Fruit fly (Drosophila melanogaster) whole organism, embryonic: ENCODE measurements around the gene Eip75B.
A peak's percentile ranks its signal among the peaks of the same experiment; 100 is the strongest.

Experiments used
- Adf1 ChIP-seq: fragments of 200-800 bp; sonication (Bioruptor generic); IDR thresholded peaks from 2 replicates; pipeline ENCODE4 v1.3.6; 2022; ENCODE audit warnings: missing biosample characterization, missing genetic modification characterization
- Atf3 ChIP-seq: fragments of 200-800 bp; sonication (Bioruptor generic); optimal IDR thresholded peaks from 3 replicates; lab custom pipeline; 2016; ENCODE audit warnings: missing biosample characterization, missing genetic modification characterization
- Atf6 ChIP-seq: fragments of 200-800 bp; sonication (Bioruptor generic); IDR thresholded peaks from 2 replicates; pipeline ENCODE4 v1.3.6; 2022; ENCODE audit warnings: missing biosample characterization, missing genetic modification characterization
- CG14014 ChIP-seq: fragments of 200-800 bp; sonication (Bioruptor generic); IDR thresholded peaks from 2 replicates; pipeline ENCODE4 v1.3.6; 2022; ENCODE audit warnings: missing biosample characterization, missing genetic modification characterization
- CG14965 ChIP-seq: fragments of 200-800 bp; sonication (Bioruptor generic); optimal IDR thresholded peaks from 2 replicates; lab custom pipeline; 2016; ENCODE audit warnings: missing biosample characterization, missing genetic modification characterization, borderline replicate concordance
- CG15696 ChIP-seq: fragments of 200-800 bp; sonication (Bioruptor generic); optimal IDR thresholded peaks from 2 replicates; lab custom pipeline; 2019; ENCODE audit warnings: missing biosample characterization, mild to moderate bottlenecking, missing genetic modification characterization, moderate library complexity
- CG2199 ChIP-seq: fragments of 200-800 bp; sonication (Bioruptor generic); IDR thresholded peaks from 3 replicates; pipeline ENCODE4 v1.3.6; 2022; ENCODE audit warnings: missing biosample characterization, missing genetic modification characterization
- CG2712 ChIP-seq: fragments of 200-800 bp; optimal IDR thresholded peaks from 3 replicates; lab custom pipeline; 2019; ENCODE audit warnings: missing biosample characterization, mild to moderate bottlenecking, missing genetic modification characterization, moderate library complexity
- CG34224 ChIP-seq: fragments of 200-800 bp; sonication (Bioruptor generic); IDR thresholded peaks from 3 replicates; pipeline ENCODE4 v1.3.6; 2022; ENCODE audit warnings: missing biosample characterization, missing genetic modification characterization; ENCODE audit not compliant: partially characterized antibody
- CG7271 ChIP-seq: fragments of 200-800 bp; sonication (Bioruptor generic); optimal IDR thresholded peaks from 2 replicates; lab custom pipeline; 2018; ENCODE audit warnings: missing biosample characterization, mild to moderate bottlenecking, missing genetic modification characterization, moderate library complexity
- CG7556 ChIP-seq: fragments of 200-800 bp; sonication (Bioruptor generic); optimal IDR thresholded peaks from 2 replicates; lab custom pipeline; 2017; ENCODE audit warnings: missing biosample characterization, mild to moderate bottlenecking, missing genetic modification characterization
- CG7745 ChIP-seq: fragments of 200-800 bp; sonication (Bioruptor generic); optimal IDR thresholded peaks from 2 replicates; lab custom pipeline; 2018; ENCODE audit warnings: missing biosample characterization, mild to moderate bottlenecking, missing genetic modification characterization, moderate library complexity
- CG9727 ChIP-seq: fragments of 200-800 bp; sonication (Bioruptor generic); optimal IDR thresholded peaks from 3 replicates; lab custom pipeline; 2017; ENCODE audit warnings: missing biosample characterization, mild to moderate bottlenecking, missing genetic modification characterization
- CTCF ChIP-seq: fragments of 200-800 bp; sonication (Bioruptor generic); optimal IDR thresholded peaks from 2 replicates; lab custom pipeline; 2017; ENCODE audit warnings: missing biosample characterization, mild to moderate bottlenecking, missing genetic modification characterization, moderate library complexity
- Dek ChIP-seq: fragments of 200-800 bp; sonication (Bioruptor generic); optimal IDR thresholded peaks from 3 replicates; lab custom pipeline; 2019; ENCODE audit warnings: missing biosample characterization, mild to moderate bottlenecking, missing genetic modification characterization, moderate library complexity
- Eip74EF ChIP-seq, 2 experiments: fragments of 200-800 bp in 1 of 2; fragments of >200 bp in 1 of 2; sonication (Bioruptor generic) in 1 of 2; optimal IDR thresholded peaks; 2 replicates each; lab custom pipeline; 2017 to 2019; ENCODE audit warnings: missing biosample characterization in 2 of 2, missing genetic modification characterization in 2 of 2, mild to moderate bottlenecking in 1 of 2, moderate library complexity in 1 of 2
- Ets97D ChIP-seq: fragments of 200-800 bp; sonication (Bioruptor generic); optimal IDR thresholded peaks from 3 replicates; lab custom pipeline; 2016; ENCODE audit warnings: missing biosample characterization, missing genetic modification characterization
- Gsc ChIP-seq: fragments of 200-800 bp; sonication (Bioruptor generic); IDR thresholded peaks from 2 replicates; pipeline ENCODE4 v1.3.6; 2022; ENCODE audit warnings: missing biosample characterization, missing genetic modification characterization
- H2.0 ChIP-seq: fragments of 200-800 bp; sonication (Bioruptor generic); IDR thresholded peaks from 2 replicates; pipeline ENCODE4 v1.3.6; 2022; ENCODE audit warnings: missing biosample characterization, missing genetic modification characterization
- HLH4C ChIP-seq: fragments of 200-800 bp; sonication (Bioruptor generic); IDR thresholded peaks from 3 replicates; pipeline ENCODE4 v1.3.6; 2022; ENCODE audit warnings: missing biosample characterization, missing genetic modification characterization; ENCODE audit not compliant: partially characterized antibody
- HLHmδ ChIP-seq: fragments of 200-800 bp; sonication (Bioruptor generic); optimal IDR thresholded peaks from 2 replicates; lab custom pipeline; 2018; ENCODE audit warnings: missing biosample characterization, mild to moderate bottlenecking, missing genetic modification characterization, moderate library complexity
- Hsf ChIP-seq: fragments of 200-800 bp; sonication (Bioruptor generic); optimal IDR thresholded peaks from 3 replicates; lab custom pipeline; 2016; ENCODE audit warnings: missing biosample characterization, missing genetic modification characterization
- Lpt ChIP-seq: fragments of >200 bp; optimal IDR thresholded peaks from 2 replicates; lab custom pipeline; 2018; ENCODE audit warnings: missing biosample characterization, missing genetic modification characterization
- Med ChIP-seq: fragments of 200-800 bp; sonication (Bioruptor generic); peaks from one replicate; lab custom pipeline; 2016; ENCODE audit warnings: missing biosample characterization, missing genetic modification characterization, mild to moderate bottlenecking, inconsistent platforms, moderate library complexity
- Ravus ChIP-seq: fragments of 200-800 bp; sonication (Bioruptor generic); IDR thresholded peaks from 2 replicates; pipeline ENCODE4 v1.3.6; 2022; ENCODE audit warnings: missing biosample characterization, missing genetic modification characterization
- Side ChIP-seq: fragments of 200-800 bp; sonication (Bioruptor generic); optimal IDR thresholded peaks from 2 replicates; lab custom pipeline; 2016; ENCODE audit warnings: missing biosample characterization, missing genetic modification characterization
- Sry-β ChIP-seq: fragments of 200-800 bp; sonication (Bioruptor generic); optimal IDR thresholded peaks from 2 replicates; lab custom pipeline; 2018; ENCODE audit warnings: missing biosample characterization, mild to moderate bottlenecking, missing genetic modification characterization, moderate library complexity
- Stat92E ChIP-seq, 3 experiments: fragments of >200 bp in 2 of 3; fragments of 200-800 bp in 1 of 3; sonication (Bioruptor generic) in 1 of 3; optimal IDR thresholded peaks; 2 replicates each; lab custom pipeline; 2017 to 2019; ENCODE audit warnings: missing biosample characterization in 3 of 3, missing genetic modification characterization in 3 of 3, mild to moderate bottlenecking in 1 of 3, moderate library complexity in 1 of 3
- Tbp ChIP-seq: fragments of >200 bp; optimal IDR thresholded peaks from 2 replicates; lab custom pipeline; 2018; ENCODE audit warnings: missing biosample characterization, missing genetic modification characterization
- ash1 ChIP-seq: fragments of 200-800 bp; sonication (Bioruptor generic); optimal IDR thresholded peaks from 2 replicates; lab custom pipeline; 2018; ENCODE audit warnings: missing biosample characterization, mild to moderate bottlenecking, missing genetic modification characterization
- az2 ChIP-seq: fragments of 200-800 bp; sonication (Bioruptor generic); optimal IDR thresholded peaks from 3 replicates; lab custom pipeline; 2016; ENCODE audit warnings: missing biosample characterization, missing genetic modification characterization
- bab2 ChIP-seq: fragments of 200-800 bp; sonication (Bioruptor generic); optimal IDR thresholded peaks from 2 replicates; lab custom pipeline; 2016; ENCODE audit warnings: missing biosample characterization, missing genetic modification characterization
- bsh ChIP-seq, 2 experiments: fragments of 200-800 bp; sonication (Bioruptor generic); optimal IDR thresholded peaks; 2 replicates each; lab custom pipeline; 2017 to 2018; ENCODE audit warnings: mild to moderate bottlenecking in 2 of 2, missing biosample characterization in 2 of 2, missing genetic modification characterization in 2 of 2, moderate library complexity in 1 of 2
- chn ChIP-seq: fragments of 200-800 bp; sonication (Bioruptor generic); optimal IDR thresholded peaks from 2 replicates; lab custom pipeline; 2016; ENCODE audit warnings: missing biosample characterization, missing genetic modification characterization
- crc ChIP-seq: fragments of 200-800 bp; sonication (Bioruptor generic); optimal IDR thresholded peaks from 2 replicates; lab custom pipeline; 2016; ENCODE audit warnings: missing biosample characterization, missing genetic modification characterization
- crol ChIP-seq: fragments of 200-800 bp; sonication (Bioruptor generic); IDR thresholded peaks from 2 replicates; pipeline ENCODE4 v1.3.6; 2022; ENCODE audit warnings: missing biosample characterization, missing genetic modification characterization
- da ChIP-seq: fragments of 200-800 bp; sonication (Bioruptor generic); optimal IDR thresholded peaks from 2 replicates; lab custom pipeline; 2016; ENCODE audit warnings: missing biosample characterization, missing genetic modification characterization
- danr ChIP-seq: fragments of 200-800 bp; sonication (Bioruptor generic); IDR thresholded peaks from 2 replicates; pipeline ENCODE4 v1.3.6; 2022; ENCODE audit warnings: missing biosample characterization, missing genetic modification characterization
- dmrt99B ChIP-seq: fragments of 200-800 bp; sonication (Bioruptor generic); optimal IDR thresholded peaks from 2 replicates; lab custom pipeline; 2018; ENCODE audit warnings: missing biosample characterization, mild to moderate bottlenecking, missing genetic modification characterization, moderate library complexity
- gfzf ChIP-seq: fragments of 200-800 bp; sonication (Bioruptor generic); optimal IDR thresholded peaks from 2 replicates; lab custom pipeline; 2016; ENCODE audit warnings: missing biosample characterization, mild to moderate bottlenecking, missing genetic modification characterization, moderate library complexity
- insv ChIP-seq, 2 experiments: fragments of 200-800 bp; sonication (Bioruptor generic); optimal IDR thresholded peaks; 3 replicates each; lab custom pipeline; 2016 to 2018; ENCODE audit warnings: missing biosample characterization in 2 of 2, missing genetic modification characterization in 2 of 2
- jing ChIP-seq: fragments of 200-800 bp; sonication (Bioruptor generic); optimal IDR thresholded peaks from 2 replicates; lab custom pipeline; 2018; ENCODE audit warnings: missing biosample characterization, mild to moderate bottlenecking, missing genetic modification characterization
- kni ChIP-seq: fragments of 200-800 bp; sonication (Bioruptor generic); optimal IDR thresholded peaks from 3 replicates; lab custom pipeline; 2017; ENCODE audit warnings: mild to moderate bottlenecking, missing biosample characterization, missing genetic modification reagents, missing genetic modification characterization
- lab ChIP-seq: fragments of 200-800 bp; sonication (Bioruptor generic); optimal IDR thresholded peaks from 3 replicates; lab custom pipeline; 2017; ENCODE audit warnings: missing biosample characterization, missing genetic modification characterization, mild to moderate bottlenecking, moderate library complexity, missing genetic modification reagents
- lov ChIP-seq, 2 experiments: fragments of 200-800 bp in 1 of 2; fragments of >200 bp in 1 of 2; sonication (Bioruptor generic) in 1 of 2; IDR thresholded peaks in 1 of 2; optimal IDR thresholded peaks in 1 of 2; 2 replicates in 1 of 2; 3 replicates in 1 of 2; pipeline versions ENCODE4 v1.3.6 to Lab custom; 2017 to 2022; ENCODE audit warnings: missing biosample characterization in 1 of 2, missing genetic modification characterization in 1 of 2
- nom ChIP-seq: fragments of 200-800 bp; sonication (Bioruptor generic); optimal IDR thresholded peaks from 2 replicates; lab custom pipeline; 2017; ENCODE audit warnings: missing biosample characterization, missing genetic modification characterization, mild to moderate bottlenecking, moderate library complexity, missing genetic modification reagents
- repo ChIP-seq: fragments of 200-800 bp; sonication (Bioruptor generic); optimal IDR thresholded peaks from 2 replicates; lab custom pipeline; 2016; ENCODE audit warnings: missing biosample characterization, missing genetic modification characterization
- sqz ChIP-seq: fragments of 200-800 bp; sonication (Bioruptor generic); optimal IDR thresholded peaks from 3 replicates; lab custom pipeline; 2018; ENCODE audit warnings: missing biosample characterization, mild to moderate bottlenecking, missing genetic modification characterization
- z ChIP-seq: fragments of 200-800 bp; sonication (Bioruptor generic); IDR thresholded peaks from 3 replicates; pipeline ENCODE4 v1.3.6; 2022; ENCODE audit warnings: missing biosample characterization, missing genetic modification characterization

Gene Eip75B

DNA sequence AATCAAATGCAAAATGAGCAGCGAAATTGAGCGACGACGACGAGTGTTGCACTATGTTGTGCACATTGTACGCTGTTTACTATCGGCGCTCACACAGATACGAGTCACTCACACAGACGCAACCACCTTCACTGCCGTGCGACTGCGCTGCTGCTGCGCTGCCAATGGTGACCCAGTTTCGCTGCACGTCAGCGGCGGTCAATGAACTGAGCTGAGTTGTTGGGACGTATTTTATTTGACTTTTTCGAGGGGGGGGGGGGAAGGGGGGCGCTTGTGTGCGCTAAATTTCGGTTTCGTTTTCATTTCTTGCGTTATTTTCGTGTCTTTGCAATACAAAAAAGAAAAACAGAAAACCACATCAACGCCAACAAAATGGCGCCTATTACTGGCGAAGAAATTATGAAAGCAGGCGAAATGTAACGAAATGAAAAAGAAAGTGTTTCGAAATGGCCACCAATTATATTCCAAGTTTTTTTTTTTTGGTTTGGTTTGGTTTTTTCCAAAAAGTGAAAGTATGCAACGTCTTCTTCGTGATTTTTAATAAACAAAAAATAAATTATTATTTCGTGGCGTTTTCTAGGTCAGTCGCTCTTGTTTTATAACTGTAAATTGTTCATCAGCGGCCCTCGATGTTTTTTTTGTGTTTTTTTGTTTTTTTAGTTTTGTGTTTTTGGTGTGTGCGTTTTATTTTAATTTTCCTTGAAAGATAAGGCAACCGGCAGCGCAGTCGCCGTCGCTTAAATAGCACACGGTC, 97.1 kb downstream of the Eip75B start (continued):
- TF ChIP-seq Lpt (GFP tag; lab: Kevin White, UChicago) (no peak), Atf3 (GFP tag; lab: Kevin White, UChicago) (no peak), dmrt99B (peak; percentile 23), repo (GFP tag; lab: Kevin White, UChicago) (no peak), insv (GFP tag; optimal IDR thresholded peaks at IDR 0.05; lab: Kevin White, UChicago) (no peak), az2 (no peak), Hsf (GFP tag; lab: Kevin White, UChicago) (no peak), Gsc (GFP tag; lab: Robert Waterston, UW) (no peak), CG7271 (tag; lab: Kevin White, UChicago) (no peak), ash1 (GFP tag; lab: Kevin White, UChicago) (no peak), chn (GFP tag; lab: Kevin White, UChicago) (no peak), Med (GFP tag; lab: Kevin White, UChicago) (peak; percentile 55), bsh (GFP tag; optimal IDR thresholded peaks at IDR 0.05; lab: Kevin White, UChicago) (peak in 1 of 2 experiments; percentile 25), danr (GFP tag; lab: Robert Waterston, UW) (no peak), H2.0 (no peak), crc (GFP tag; lab: Kevin White, UChicago) (no peak), CG9727 (GFP tag; lab: Kevin White, UChicago) (no peak), bab2 (GFP tag; lab: Kevin White, UChicago) (no peak), Adf1 (peak; percentile 44; the same call in 1 of the 2 replicates), nom (GFP tag; lab: Kevin White, UChicago) (no peak), lov (optimal IDR thresholded peaks at IDR 0.05; lab: Kevin White, UChicago) (no peak), lov (GFP tag; IDR thresholded peaks at IDR 0.05; lab: Robert Waterston, UW) (no peak), CG14014 (GFP tag; lab: Robert Waterston, UW) (0 out of 2 replicates have a peak, but pooled peaks have one; percentile 10), CG2199 (GFP tag; lab: Robert Waterston, UW) (peak; percentile 41; the same call in 1 of the 3 replicates), CG34224 (GFP tag; lab: Robert Waterston, UW) (no peak), jing (GFP tag; lab: Kevin White, UChicago) (no peak), CG14965 (GFP tag; lab: Kevin White, UChicago) (no peak), da (GFP tag; lab: Kevin White, UChicago) (no peak), Side (GFP tag; lab: Kevin White, UChicago) (no peak), CG15696 (tag; lab: Kevin White, UChicago) (no peak), Dek (tag; lab: Kevin White, UChicago) (no peak), CG2712 (tag; lab: Kevin White, UChicago) (no peak), gfzf (no peak), z (GFP tag; lab: Robert Waterston, UW) (no peak; the same call in 2 of the 3 replicates), CTCF (GFP tag; lab: Kevin White, UChicago) (peak; percentile 18), Tbp (GFP tag; lab: Kevin White, UChicago) (no peak), Ravus (GFP tag; lab: Robert Waterston, UW) (no peak), Atf6 (no peak), Ets97D (no peak), CG7556 (GFP tag; lab: Kevin White, UChicago) (no peak), crol (GFP tag; lab: Robert Waterston, UW) (peak; percentile 90), CG7745 (no peak), Sry-β (GFP tag; lab: Kevin White, UChicago) (no peak), sqz (GFP tag; lab: Kevin White, UChicago) (peak; percentile 26), Stat92E (GFP tag; optimal IDR thresholded peaks at IDR 0.05; lab: Kevin White, UChicago) (peak in 1 of 3 experiments; percentile 15), Eip74EF (GFP tag; optimal IDR thresholded peaks at IDR 0.05; lab: Kevin White, UChicago) (peak in 1 of 2 experiments; percentile 15), kni (GFP tag; lab: Kevin White, UChicago) (peak; percentile 95), HLH4C (GFP tag; lab: Robert Waterston, UW) (no peak), HLHmδ (peak; percentile 55), lab (GFP tag; lab: Kevin White, UChicago) (no peak)
